Worm (Caenorhabditis elegans) whole organism, L1 larva: ENCODE results near the gene dpff-1.

Experiments used
- C04F5.9 ChIP-seq: sonication (generic microtip); optimal IDR thresholded peaks from 2 replicates; lab custom pipeline; 2016; ENCODE audit warnings: missing genetic modification characterization, missing compliant biosample characterization
- C16A3.4 ChIP-seq: fragments of 150-350 bp; optimal IDR thresholded peaks from 2 replicates; lab custom pipeline; 2014; ENCODE audit warnings: missing biosample characterization, missing genetic modification characterization
- C34B4.2 ChIP-seq: sonication (generic microtip); optimal IDR thresholded peaks from 2 replicates; lab custom pipeline; 2017; ENCODE audit warnings: mild to moderate bottlenecking, missing genetic modification characterization, missing compliant biosample characterization
- Y116A8C.19 ChIP-seq: sonication (generic microtip); optimal IDR thresholded peaks from 2 replicates; lab custom pipeline; 2016; ENCODE audit warnings: missing compliant biosample characterization, missing genetic modification characterization, borderline replicate concordance
- aha-1 ChIP-seq: fragments of 150-350 bp; optimal IDR thresholded peaks from 2 replicates; lab custom pipeline; 2014; ENCODE audit warnings: missing biosample characterization, missing genetic modification characterization
- alr-1 ChIP-seq: fragments of 200-800 bp; sonication (Bioruptor generic); optimal IDR thresholded peaks from 2 replicates; lab custom pipeline; 2018; ENCODE audit warnings: borderline replicate concordance, mild to moderate bottlenecking, missing genetic modification characterization, missing compliant biosample characterization
- ceh-63 ChIP-seq: fragments of 200-800 bp; sonication (Bioruptor generic); optimal IDR thresholded peaks from 2 replicates; lab custom pipeline; 2018; ENCODE audit warnings: mild to moderate bottlenecking, missing genetic modification characterization, missing compliant biosample characterization
- ceh-82 ChIP-seq, 3 experiments: fragments of 150-350 bp in 1 of 3; sonication (generic microtip) in 2 of 3; optimal IDR thresholded peaks; 2 replicates each; lab custom pipeline; 2014 to 2017; ENCODE audit warnings: missing biosample characterization in 3 of 3, missing genetic modification characterization in 3 of 3
- ceh-90 ChIP-seq: sonication (generic microtip); optimal IDR thresholded peaks from 2 replicates; lab custom pipeline; 2016; ENCODE audit warnings: missing genetic modification characterization, missing compliant biosample characterization
- dsc-1 ChIP-seq: sonication (generic microtip); optimal IDR thresholded peaks from 2 replicates; lab custom pipeline; 2016; ENCODE audit warnings: mild to moderate bottlenecking, missing genetic modification characterization, missing compliant biosample characterization
- efl-1 ChIP-seq, 4 experiments: fragments of 150-350 bp; optimal IDR thresholded peaks in 3 of 4; peaks in 1 of 4; 1 replicate in 1 of 4; 2 replicates in 3 of 4; lab custom pipeline; 2014; ENCODE audit warnings: missing biosample characterization in 2 of 4, missing genetic modification characterization in 2 of 4, missing genetic modification reagents in 2 of 4
- elt-2 ChIP-seq: sonication (generic microtip); optimal IDR thresholded peaks from 2 replicates; lab custom pipeline; 2016; ENCODE audit warnings: missing genetic modification characterization, mild to moderate bottlenecking, inconsistent platforms, missing compliant biosample characterization, missing genetic modification reagents
- elt-3 ChIP-seq, 6 experiments: fragments of 150-350 bp in 1 of 6; sonication (generic microtip); optimal IDR thresholded peaks; 2 replicates each; lab custom pipeline; 2017 to 2018; ENCODE audit warnings: missing biosample characterization in 6 of 6, missing genetic modification characterization in 6 of 6, inconsistent platforms in 1 of 6
- fkh-4 ChIP-seq: sonication (generic microtip); optimal IDR thresholded peaks from 2 replicates; lab custom pipeline; 2016; ENCODE audit warnings: missing compliant biosample characterization, missing genetic modification characterization, borderline replicate concordance
- fkh-8 ChIP-seq: sonication (generic microtip); optimal IDR thresholded peaks from 2 replicates; lab custom pipeline; 2016; ENCODE audit warnings: mild to moderate bottlenecking, missing genetic modification characterization, missing compliant biosample characterization
- fos-1 ChIP-seq: fragments of 150-350 bp; optimal IDR thresholded peaks from 2 replicates; lab custom pipeline; 2014; ENCODE audit warnings: missing biosample characterization, missing genetic modification characterization
- grh-1 ChIP-seq: fragments of 200-800 bp; sonication (Bioruptor generic); IDR thresholded peaks from 2 replicates; pipeline ENCODE4 v1.3.6; 2022; ENCODE audit warnings: missing genetic modification reagents, missing genetic modification characterization, missing compliant biosample characterization
- hlh-4 ChIP-seq: sonication (generic microtip); optimal IDR thresholded peaks from 2 replicates; lab custom pipeline; 2016; ENCODE audit warnings: mild to moderate bottlenecking, missing genetic modification characterization, missing compliant biosample characterization
- hpl-2 ChIP-seq: fragments of 150-350 bp; optimal IDR thresholded peaks from 2 replicates; lab custom pipeline; 2014; ENCODE audit warnings: missing biosample characterization, missing genetic modification reagents, missing genetic modification characterization
- irx-1 ChIP-seq: sonication (generic microtip); optimal IDR thresholded peaks from 2 replicates; lab custom pipeline; 2016; ENCODE audit warnings: missing genetic modification characterization, missing compliant biosample characterization
- isw-1 ChIP-seq: fragments of 200-800 bp; sonication (Bioruptor generic); IDR thresholded peaks from 2 replicates; pipeline ENCODE4 v1.3.6; 2022; ENCODE audit warnings: missing genetic modification characterization, missing compliant biosample characterization
- lin-14 ChIP-seq: fragments of 200-800 bp; sonication (Bioruptor generic); optimal IDR thresholded peaks from 2 replicates; lab custom pipeline; 2018; ENCODE audit warnings: mild to moderate bottlenecking, missing genetic modification characterization, moderate library complexity, missing compliant biosample characterization
- lin-15B ChIP-seq: fragments of 150-350 bp; sonication (generic microtip); optimal IDR thresholded peaks from 3 replicates; lab custom pipeline; 2014; ENCODE audit warnings: missing biosample characterization, missing genetic modification characterization
- lin-35 ChIP-seq, 2 experiments: fragments of 150-350 bp; optimal IDR thresholded peaks; 2 replicates each; lab custom pipeline; 2014; ENCODE audit warnings: missing biosample characterization in 2 of 2, missing genetic modification characterization in 2 of 2, missing genetic modification reagents in 2 of 2
- lin-39 ChIP-seq: fragments of 150-350 bp; optimal IDR thresholded peaks from 2 replicates; lab custom pipeline; 2014; ENCODE audit warnings: missing biosample characterization, missing genetic modification reagents, missing genetic modification characterization
- lir-3 ChIP-seq: sonication (generic microtip); optimal IDR thresholded peaks from 2 replicates; lab custom pipeline; 2016; ENCODE audit warnings: mild to moderate bottlenecking, missing genetic modification characterization, moderate library complexity, missing compliant biosample characterization; ENCODE audit not compliant: poor library complexity
- lsy-2 ChIP-seq, 2 experiments: fragments of 150-350 bp; optimal IDR thresholded peaks; 2 replicates each; lab custom pipeline; 2014; ENCODE audit warnings: missing biosample characterization in 2 of 2, missing genetic modification characterization in 2 of 2
- mab-9 ChIP-seq: fragments of 200-800 bp; sonication (Bioruptor generic); IDR thresholded peaks from 2 replicates; pipeline ENCODE4 v1.3.6; 2022; ENCODE audit warnings: missing genetic modification reagents, missing genetic modification characterization, missing compliant biosample characterization
- mdl-1 ChIP-seq, 2 experiments: fragments of 150-350 bp; optimal IDR thresholded peaks; 2 replicates each; lab custom pipeline; 2014 to 2017; ENCODE audit warnings: missing biosample characterization in 2 of 2, missing genetic modification characterization in 2 of 2, inconsistent platforms in 1 of 2
- mef-2 ChIP-seq: fragments of 150-350 bp; optimal IDR thresholded peaks from 2 replicates; lab custom pipeline; 2014; ENCODE audit warnings: missing biosample characterization, missing genetic modification characterization
- mep-1 ChIP-seq: fragments of 150-350 bp; optimal IDR thresholded peaks from 2 replicates; lab custom pipeline; 2014; ENCODE audit warnings: missing biosample characterization, missing genetic modification characterization
- nhr-19 ChIP-seq: fragments of 200-800 bp; sonication (Bioruptor generic); conservative IDR thresholded peaks from 2 replicates; pipeline ENCODE4 v1.3.6; 2022; ENCODE audit warnings: missing genetic modification characterization, missing compliant biosample characterization
- nhr-28 ChIP-seq: fragments of 150-350 bp; optimal IDR thresholded peaks from 2 replicates; lab custom pipeline; 2014; ENCODE audit warnings: missing biosample characterization, missing genetic modification characterization
- nhr-47 ChIP-seq: sonication (generic microtip); optimal IDR thresholded peaks from 2 replicates; lab custom pipeline; 2016; ENCODE audit warnings: mild to moderate bottlenecking, missing genetic modification characterization, moderate library complexity, missing compliant biosample characterization
- nhr-84 ChIP-seq: sonication (generic microtip); optimal IDR thresholded peaks from 2 replicates; lab custom pipeline; 2017; ENCODE audit warnings: missing biosample characterization, missing genetic modification characterization
- nhr-90 ChIP-seq: sonication (generic microtip); optimal IDR thresholded peaks from 2 replicates; lab custom pipeline; 2016; ENCODE audit warnings: mild to moderate bottlenecking, missing genetic modification characterization, missing compliant biosample characterization; ENCODE audit not compliant: poor library complexity
- pag-3 ChIP-seq: sonication (generic microtip); optimal IDR thresholded peaks from 2 replicates; lab custom pipeline; 2017; ENCODE audit warnings: missing genetic modification characterization, mild to moderate bottlenecking, missing compliant biosample characterization, antibody characterized with exemption, borderline replicate concordance; ENCODE audit not compliant: insufficient read depth
- pqm-1 ChIP-seq: sonication (generic microtip); optimal IDR thresholded peaks from 3 replicates; lab custom pipeline; 2017; ENCODE audit warnings: missing biosample characterization, missing genetic modification characterization
- skn-1 ChIP-seq: fragments of 150-350 bp; optimal IDR thresholded peaks from 2 replicates; lab custom pipeline; 2014; ENCODE audit warnings: missing biosample characterization, missing genetic modification characterization
- snpc-4 ChIP-seq: fragments of 150-350 bp; optimal IDR thresholded peaks from 2 replicates; lab custom pipeline; 2014; ENCODE audit warnings: missing biosample characterization, missing genetic modification characterization
- snu-23 ChIP-seq: sonication (generic microtip); optimal IDR thresholded peaks from 2 replicates; lab custom pipeline; 2016; ENCODE audit warnings: missing genetic modification characterization, missing compliant biosample characterization
- sox-4 ChIP-seq: sonication (generic microtip); optimal IDR thresholded peaks from 2 replicates; lab custom pipeline; 2016; ENCODE audit warnings: missing genetic modification characterization, missing compliant biosample characterization
- sptf-1 ChIP-seq: fragments of 150-350 bp; optimal IDR thresholded peaks from 2 replicates; lab custom pipeline; 2014; ENCODE audit warnings: missing biosample characterization, missing genetic modification characterization
- sup-37 ChIP-seq: fragments of 200-800 bp; sonication (Bioruptor generic); optimal IDR thresholded peaks from 2 replicates; lab custom pipeline; 2018; ENCODE audit warnings: mild to moderate bottlenecking, missing genetic modification characterization, missing compliant biosample characterization
- swsn-7 ChIP-seq: sonication (generic microtip); optimal IDR thresholded peaks from 2 replicates; lab custom pipeline; 2016; ENCODE audit warnings: missing genetic modification characterization, missing compliant biosample characterization
- unc-130 ChIP-seq: fragments of 150-350 bp; optimal IDR thresholded peaks from 2 replicates; lab custom pipeline; 2017; ENCODE audit warnings: missing biosample characterization, missing genetic modification characterization, inconsistent platforms
- unc-86 ChIP-seq: sonication (generic microtip); optimal IDR thresholded peaks from 2 replicates; lab custom pipeline; 2016; ENCODE audit warnings: missing genetic modification characterization, missing compliant biosample characterization
- unc-98 ChIP-seq: fragments of 200-800 bp; sonication (Bioruptor generic); IDR thresholded peaks from 2 replicates; pipeline ENCODE4 v1.3.6; 2022; ENCODE audit warnings: missing genetic modification characterization, missing compliant biosample characterization
- vab-15 ChIP-seq: sonication (generic microtip); optimal IDR thresholded peaks from 2 replicates; lab custom pipeline; 2017; ENCODE audit warnings: missing genotype, mild to moderate bottlenecking, missing genetic modification characterization, missing compliant biosample characterization
- zag-1 ChIP-seq: fragments of 150-350 bp; optimal IDR thresholded peaks from 2 replicates; lab custom pipeline; 2014; ENCODE audit warnings: missing biosample characterization, missing genetic modification characterization
- ztf-11 ChIP-seq, 2 experiments: sonication (generic microtip); optimal IDR thresholded peaks; 2 replicates each; lab custom pipeline; 2016 to 2017; ENCODE audit warnings: missing genetic modification characterization in 2 of 2, missing biosample characterization in 1 of 2, missing compliant biosample characterization in 1 of 2

Gene dpff-1

DNA sequence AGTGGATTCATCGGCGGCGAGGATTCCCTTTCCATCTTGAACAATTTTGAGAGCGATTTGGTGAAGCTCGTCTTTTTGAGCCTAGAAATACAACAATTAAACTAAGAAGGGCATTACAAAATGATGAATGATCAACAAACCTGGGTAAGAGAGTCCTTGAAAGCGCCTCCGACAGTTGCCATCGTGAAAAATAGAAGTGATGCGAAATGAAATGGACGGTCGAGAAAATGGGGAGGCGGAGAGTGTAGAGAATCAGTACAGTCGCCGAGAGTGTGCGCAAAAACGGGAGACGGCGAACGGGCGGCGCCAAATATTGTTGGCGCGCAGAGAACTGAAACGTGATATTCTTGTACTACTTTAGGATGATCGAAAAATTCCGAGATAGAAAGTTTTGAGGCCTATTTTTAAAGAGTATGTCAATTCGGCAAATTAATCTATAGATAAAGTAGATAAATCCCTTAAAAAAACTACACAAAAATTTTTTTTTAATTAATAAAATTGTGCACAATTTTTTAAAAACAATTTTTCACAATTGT is 29.9 kb downstream of the dpff-1 start, which contains the start of gene aldo-2 (continued):
- TF ChIP-seq pqm-1 (no peak), pag-3 (tag; lab: Kevin White, UChicago) (no peak), lsy-2 (tag; optimal IDR thresholded peaks at IDR 0.05; lab: Kevin White, UChicago) (peak in 1 of 2 experiments; percentile 36), zag-1 (tag; lab: Kevin White, UChicago) (no peak), nhr-90 (tag; lab: Kevin White, UChicago) (peak; percentile 54), skn-1 (tag; lab: Kevin White, UChicago) (no peak), nhr-47 (tag; lab: Kevin White, UChicago) (peak; percentile 15), Y116A8C.19 (tag; lab: Kevin White, UChicago) (no peak), fos-1 (tag; lab: Kevin White, UChicago) (no peak), ceh-63 (no peak), fkh-4 (no peak), nhr-19 (GFP tag; lab: Robert Waterston, UW) (peak; percentile 6; the same call in 1 of the 2 replicates), C04F5.9 (tag; lab: Kevin White, UChicago) (no peak), mdl-1 (tag; optimal IDR thresholded peaks at IDR 0.05; lab: Kevin White, UChicago) (peak in 1 of 2 experiments; percentile 40), mef-2 (tag; lab: Kevin White, UChicago) (no peak), hpl-2 (no peak), hlh-4 (tag; lab: Kevin White, UChicago) (no peak), sptf-1 (no peak), fkh-8 (tag; lab: Kevin White, UChicago) (no peak), C34B4.2 (tag; lab: Kevin White, UChicago) (no peak), elt-2 (tag; lab: Kevin White, UChicago) (no peak), ceh-90 (tag; lab: Kevin White, UChicago) (no peak), unc-98 (GFP tag; lab: Robert Waterston, UW) (no peak), efl-1 (optimal IDR thresholded peaks at IDR 0.05; lab: Kevin White, UChicago) (peak; percentile 22 to 30), efl-1 (GFP tag; optimal IDR thresholded peaks at IDR 0.05 in 1 of 2; lab: Kevin White, UChicago) (peak in 1 of 2 experiments; percentile 92), mep-1 (tag; lab: Kevin White, UChicago) (peak; percentile 14), lin-15B (tag; lab: Kevin White, UChicago) (no peak), dsc-1 (tag; lab: Kevin White, UChicago) (no peak), vab-15 (no peak), mab-9 (GFP tag; lab: Robert Waterston, UW) (no peak), irx-1 (tag; lab: Kevin White, UChicago) (no peak), aha-1 (tag; lab: Kevin White, UChicago) (no peak), lin-14 (GFP tag; lab: Kevin White, UChicago) (peak; percentile 76), grh-1 (GFP tag; lab: Robert Waterston, UW) (0 out of 2 replicates have a peak, but pooled peaks have one; percentile 5), elt-3 (tag; optimal IDR thresholded peaks at IDR 0.05; lab: Kevin White, UChicago) (peak in 1 of 6 experiments; percentile 30), sup-37 (GFP tag; lab: Kevin White, UChicago) (no peak), lin-39 (no peak), ceh-82 (tag; optimal IDR thresholded peaks at IDR 0.05; lab: Kevin White, UChicago) (peak in 1 of 3 experiments; percentile 4), unc-86 (tag; lab: Kevin White, UChicago) (no peak), sox-4 (tag; lab: Kevin White, UChicago) (no peak), lir-3 (no peak), C16A3.4 (tag; lab: Kevin White, UChicago) (no peak), swsn-7 (tag; lab: Kevin White, UChicago) (no peak), snpc-4 (no peak), alr-1 (tag; lab: Kevin White, UChicago) (no peak), snu-23 (GFP tag; lab: Kevin White, UChicago) (peak; percentile 57), nhr-28 (tag; lab: Kevin White, UChicago) (no peak), unc-130 (tag; lab: Kevin White, UChicago) (no peak), nhr-84 (tag; lab: Kevin White, UChicago) (no peak), lin-35 (GFP tag; optimal IDR thresholded peaks at IDR 0.05; lab: Kevin White, UChicago) (peak; percentile 24 to 60), isw-1 (GFP tag; lab: Robert Waterston, UW) (no peak), ztf-11 (tag; optimal IDR thresholded peaks at IDR 0.05; lab: Kevin White, UChicago) (no peak)
